Fruit fly (Drosophila melanogaster) whole organism, prepupa: Measurements from ENCODE around the gene Fum4.

Experiments used
- Blimp-1 ChIP-seq: fragments of 200-800 bp; sonication (Bioruptor generic); optimal IDR thresholded peaks from 3 replicates; lab custom pipeline; 2017; ENCODE audit warnings: missing biosample characterization, missing genetic modification characterization, mild to moderate bottlenecking, moderate library complexity, missing genetic modification reagents
- CG11294 ChIP-seq: fragments of 200-800 bp; sonication (Bioruptor generic); IDR thresholded peaks from 2 replicates; pipeline ENCODE4 v1.3.6; 2022; ENCODE audit warnings: missing biosample characterization, missing genetic modification characterization
- CG11762 ChIP-seq: fragments of 200-800 bp; sonication (Bioruptor generic); optimal IDR thresholded peaks from 3 replicates; lab custom pipeline; 2016; ENCODE audit warnings: missing biosample characterization, missing genetic modification characterization; ENCODE audit not compliant: insufficient read depth
- CG11902 ChIP-seq: fragments of 200-800 bp; sonication (Bioruptor generic); optimal IDR thresholded peaks from 3 replicates; lab custom pipeline; 2016; ENCODE audit warnings: missing biosample characterization, missing genetic modification characterization
- CG1621 ChIP-seq: fragments of 200-800 bp; sonication (Bioruptor generic); optimal IDR thresholded peaks from 3 replicates; lab custom pipeline; 2018; ENCODE audit warnings: missing biosample characterization, mild to moderate bottlenecking, missing genetic modification characterization
- CG16779 ChIP-seq: fragments of 200-800 bp; sonication (Bioruptor generic); optimal IDR thresholded peaks from 3 replicates; lab custom pipeline; 2017; ENCODE audit warnings: missing biosample characterization, mild to moderate bottlenecking, missing genetic modification characterization
- CG3032 ChIP-seq: fragments of 200-800 bp; optimal IDR thresholded peaks from 2 replicates; lab custom pipeline; 2019; ENCODE audit warnings: missing biosample characterization, mild to moderate bottlenecking, missing genetic modification characterization, moderate library complexity
- CG31627 ChIP-seq: fragments of 200-800 bp; sonication (Bioruptor generic); optimal IDR thresholded peaks from 3 replicates; lab custom pipeline; 2016; ENCODE audit warnings: missing biosample characterization, missing genetic modification characterization
- CG4318 ChIP-seq: fragments of 200-800 bp; sonication (Bioruptor generic); optimal IDR thresholded peaks from 3 replicates; lab custom pipeline; 2017; ENCODE audit warnings: missing biosample characterization, mild to moderate bottlenecking, missing genetic modification characterization
- CG6792 ChIP-seq: fragments of 200-800 bp; sonication (Bioruptor generic); optimal IDR thresholded peaks from 3 replicates; lab custom pipeline; 2016; ENCODE audit warnings: missing biosample characterization, missing genetic modification characterization
- CG6854 ChIP-seq: fragments of 200-800 bp; sonication (Bioruptor generic); optimal IDR thresholded peaks from 2 replicates; lab custom pipeline; 2017; ENCODE audit warnings: missing biosample characterization, mild to moderate bottlenecking, missing genetic modification characterization
- CG7368 ChIP-seq: fragments of 200-800 bp; sonication (Bioruptor generic); optimal IDR thresholded peaks from 3 replicates; lab custom pipeline; 2016; ENCODE audit warnings: missing biosample characterization, missing genetic modification characterization
- CG8119 ChIP-seq: fragments of 200-800 bp; sonication (Bioruptor generic); IDR thresholded peaks from 3 replicates; pipeline ENCODE4 v1.3.6; 2022; ENCODE audit warnings: missing biosample characterization, missing genetic modification characterization
- CG8319 ChIP-seq: fragments of 200-800 bp; sonication (Bioruptor generic); optimal IDR thresholded peaks from 3 replicates; lab custom pipeline; 2016; ENCODE audit warnings: missing biosample characterization, missing genetic modification characterization
- CG8632 ChIP-seq: fragments of 200-800 bp; sonication (Bioruptor generic); optimal IDR thresholded peaks from 3 replicates; lab custom pipeline; 2016; ENCODE audit warnings: missing biosample characterization, missing genetic modification characterization
- Eip75B ChIP-seq: fragments of 200-800 bp; sonication (Bioruptor generic); optimal IDR thresholded peaks from 3 replicates; lab custom pipeline; 2016; ENCODE audit warnings: missing biosample characterization, missing genetic modification characterization
- Eip78C ChIP-seq: fragments of 200-800 bp; sonication (Bioruptor generic); peaks from one replicate; lab custom pipeline; 2016; ENCODE audit warnings: missing biosample characterization, missing genetic modification characterization
- Eip93F ChIP-seq: fragments of 200-800 bp; sonication (Bioruptor generic); optimal IDR thresholded peaks from 2 replicates; lab custom pipeline; 2016; ENCODE audit warnings: missing biosample characterization, mild to moderate bottlenecking, missing genetic modification characterization
- Ets21C ChIP-seq: fragments of 200-800 bp; sonication (Bioruptor generic); optimal IDR thresholded peaks from 3 replicates; lab custom pipeline; 2016; ENCODE audit warnings: missing biosample characterization, missing genetic modification characterization
- Ets96B ChIP-seq: fragments of 200-800 bp; optimal IDR thresholded peaks from 2 replicates; lab custom pipeline; 2019; ENCODE audit warnings: missing biosample characterization, mild to moderate bottlenecking, missing genetic modification characterization, moderate library complexity
- Gug ChIP-seq: fragments of 200-800 bp; sonication (Bioruptor generic); IDR thresholded peaks from 2 replicates; pipeline ENCODE4 v1.3.6; 2022; ENCODE audit warnings: missing biosample characterization, missing genetic modification characterization
- Hr38 ChIP-seq: sonication (Bioruptor generic); optimal IDR thresholded peaks from 2 replicates; lab custom pipeline; 2016; ENCODE audit warnings: missing biosample characterization, missing genetic modification characterization
- Hr4 ChIP-seq: fragments of 200-800 bp; sonication (Bioruptor generic); optimal IDR thresholded peaks from 3 replicates; lab custom pipeline; 2016; ENCODE audit warnings: missing biosample characterization, missing genetic modification characterization
- Lpt ChIP-seq: fragments of 200-800 bp; sonication (Bioruptor generic); optimal IDR thresholded peaks from 3 replicates; lab custom pipeline; 2016; ENCODE audit warnings: missing biosample characterization, missing genetic modification characterization
- Met ChIP-seq: fragments of 200-800 bp; sonication (Bioruptor generic); optimal IDR thresholded peaks from 3 replicates; lab custom pipeline; 2016; ENCODE audit warnings: missing biosample characterization, missing genetic modification characterization
- OdsH ChIP-seq: fragments of 200-800 bp; sonication (Bioruptor generic); optimal IDR thresholded peaks from 3 replicates; lab custom pipeline; 2016; ENCODE audit warnings: missing biosample characterization, missing genetic modification characterization
- Smox ChIP-seq: fragments of 200-800 bp; sonication (Bioruptor generic); optimal IDR thresholded peaks from 3 replicates; lab custom pipeline; 2016; ENCODE audit warnings: missing biosample characterization, missing genetic modification characterization
- Sox15 ChIP-seq: fragments of 200-800 bp; sonication (Bioruptor generic); optimal IDR thresholded peaks from 3 replicates; lab custom pipeline; 2016; ENCODE audit warnings: missing biosample characterization, missing genetic modification characterization
- achi ChIP-seq: fragments of 200-800 bp; sonication (Bioruptor generic); optimal IDR thresholded peaks from 3 replicates; lab custom pipeline; 2016; ENCODE audit warnings: missing biosample characterization, missing genetic modification characterization
- acj6 ChIP-seq: fragments of 200-800 bp; sonication (Bioruptor generic); optimal IDR thresholded peaks from 3 replicates; lab custom pipeline; 2016; ENCODE audit warnings: missing biosample characterization, missing genetic modification characterization
- cyc ChIP-seq: fragments of 200-800 bp; sonication (Bioruptor generic); optimal IDR thresholded peaks from 3 replicates; lab custom pipeline; 2016; ENCODE audit warnings: missing biosample characterization, missing genetic modification characterization
- dac ChIP-seq: fragments of 200-800 bp; sonication (Bioruptor generic); optimal IDR thresholded peaks from 2 replicates; lab custom pipeline; 2017; ENCODE audit warnings: missing biosample characterization, mild to moderate bottlenecking, missing genetic modification characterization
- eg ChIP-seq: fragments of 200-800 bp; sonication (Bioruptor generic); IDR thresholded peaks from 3 replicates; pipeline ENCODE4 v1.3.6; 2022; ENCODE audit warnings: missing biosample characterization, missing genetic modification characterization
- fkh ChIP-seq: fragments of 200-800 bp; sonication (Bioruptor generic); optimal IDR thresholded peaks from 3 replicates; lab custom pipeline; 2017; ENCODE audit warnings: missing biosample characterization, mild to moderate bottlenecking, missing genetic modification characterization, moderate library complexity
- lz ChIP-seq: fragments of 200-800 bp; sonication (Bioruptor generic); optimal IDR thresholded peaks from 3 replicates; lab custom pipeline; 2016; ENCODE audit warnings: missing biosample characterization, missing genetic modification characterization
- pdm3 ChIP-seq: fragments of 200-800 bp; sonication (Bioruptor generic); optimal IDR thresholded peaks from 3 replicates; lab custom pipeline; 2016; ENCODE audit warnings: missing biosample characterization, missing genetic modification characterization
- salr ChIP-seq, 2 experiments: fragments of 200-800 bp; sonication (Bioruptor generic); optimal IDR thresholded peaks; 3 replicates each; lab custom pipeline; 2016 to 2018; ENCODE audit warnings: missing biosample characterization in 2 of 2, missing genetic modification characterization in 2 of 2, mild to moderate bottlenecking in 1 of 2
- ss ChIP-seq, 2 experiments: fragments of 200-800 bp; sonication (Bioruptor generic); optimal IDR thresholded peaks; 2 replicates in 1 of 2; 3 replicates in 1 of 2; lab custom pipeline; 2017 to 2018; ENCODE audit warnings: mild to moderate bottlenecking in 2 of 2, missing biosample characterization in 2 of 2, missing genetic modification characterization in 2 of 2, moderate library complexity in 1 of 2
- svp ChIP-seq: fragments of 200-800 bp; sonication (Bioruptor generic); peaks from one replicate; lab custom pipeline; 2016; ENCODE audit warnings: missing biosample characterization, missing genetic modification characterization
- topi ChIP-seq: fragments of 200-800 bp; sonication (Bioruptor generic); optimal IDR thresholded peaks from 3 replicates; lab custom pipeline; 2016; ENCODE audit warnings: missing biosample characterization, missing genetic modification characterization
- vri ChIP-seq: fragments of 200-800 bp; sonication (Bioruptor generic); optimal IDR thresholded peaks from 3 replicates; lab custom pipeline; 2016; ENCODE audit warnings: missing biosample characterization, mild to moderate bottlenecking, missing genetic modification characterization

Gene Fum4

dm6 chr2L:10226213-10226723 lies 35.0 kb upstream of the Fum4 start:
- TF ChIP-seq Eip78C (GFP tag; lab: Kevin White, UChicago) (no peak), CG6854 (GFP tag; lab: Kevin White, UChicago) (no peak), CG8319 (no peak), acj6 (GFP tag; lab: Kevin White, UChicago) (no peak), salr (GFP tag; optimal IDR thresholded peaks at IDR 0.05; lab: Kevin White, UChicago) (no peak), Hr38 (GFP tag; lab: Kevin White, UChicago) (no peak), CG16779 (no peak), eg (GFP tag; lab: Robert Waterston, UW) (no peak), pdm3 (GFP tag; lab: Kevin White, UChicago) (no peak), CG11294 (GFP tag; lab: Robert Waterston, UW) (no peak), CG6792 (GFP tag; lab: Kevin White, UChicago) (no peak), CG4318 (GFP tag; lab: Kevin White, UChicago) (no peak), Eip93F (GFP tag; lab: Kevin White, UChicago) (no peak), CG7368 (GFP tag; lab: Kevin White, UChicago) (no peak), Lpt (GFP tag; lab: Kevin White, UChicago) (no peak), Gug (GFP tag; lab: Robert Waterston, UW) (no peak)

- TF ChIP-seq Hr4 (GFP tag; lab: Kevin White, UChicago) (no peak), CG16779 (no peak), CG8319 (no peak), CG11762 (no peak), fkh (peak; percentile 41)
Observed at dm6 chr2L:10222550-10223231, 31.4 kb upstream of the Fum4 start, which contains the start of gene Bcs1. Gene Bcs1 (plus strand): TSS chr2L:10222657.

dm6 chr2L:10221387-10221705 lies 30.1 kb upstream of the Fum4 start:
- TF ChIP-seq Blimp-1 (GFP tag; lab: Kevin White, UChicago) (no peak), Hr4 (GFP tag; lab: Kevin White, UChicago) (no peak), lz (GFP tag; lab: Kevin White, UChicago) (no peak), cyc (GFP tag; lab: Kevin White, UChicago) (no peak), Eip75B (GFP tag; lab: Kevin White, UChicago) (no peak), eg (GFP tag; lab: Robert Waterston, UW) (no peak), vri (GFP tag; lab: Kevin White, UChicago) (no peak), achi (no peak), CG11902 (GFP tag; lab: Kevin White, UChicago) (no peak), Ets96B (no peak), ss (GFP tag; optimal IDR thresholded peaks at IDR 0.05; lab: Kevin White, UChicago) (no peak), CG1621 (tag; lab: Kevin White, UChicago) (no peak), Lpt (GFP tag; lab: Kevin White, UChicago) (no peak), fkh (no peak), CG16779 (no peak), Smox (GFP tag; lab: Kevin White, UChicago) (no peak), CG8119 (GFP tag; lab: Robert Waterston, UW) (no peak), Sox15 (no peak)

dm6 chr2L:10220501-10221386 lies 29.4 kb upstream of the Fum4 start, which contains the start of the genes Npc1a and Prosalpha6:
Gene Npc1a (minus strand): TSS chr2L:10221216.
Gene Prosalpha6 (plus strand): TSS chr2L:10221351.
- no peak for TF ChIP-seq CG8632
- TF ChIP-seq ss (GFP tag; optimal IDR thresholded peaks at IDR 0.05; lab: Kevin White, UChicago): no peak
- TF ChIP-seq svp: no peak
- TF ChIP-seq Met: no peak
- no peak for TF ChIP-seq CG8119 (GFP tag; lab: Robert Waterston, UW)
- peak; percentile 19 for TF ChIP-seq CG31627 (GFP tag; lab: Kevin White, UChicago)
- TF ChIP-seq lz (GFP tag; lab: Kevin White, UChicago): peak; percentile 21
- no peak for TF ChIP-seq CG11294 (GFP tag; lab: Robert Waterston, UW)
- TF ChIP-seq Lpt (GFP tag; lab: Kevin White, UChicago): no peak
- TF ChIP-seq CG11902 (GFP tag; lab: Kevin White, UChicago): no peak
- no peak for TF ChIP-seq CG8319
- TF ChIP-seq OdsH (GFP tag; lab: Kevin White, UChicago): no peak
- no peak for TF ChIP-seq Gug (GFP tag; lab: Robert Waterston, UW)
- no peak for TF ChIP-seq Ets21C (GFP tag; lab: Kevin White, UChicago)
- peak; percentile 32 for TF ChIP-seq cyc (GFP tag; lab: Kevin White, UChicago)
- no peak for TF ChIP-seq CG4318 (GFP tag; lab: Kevin White, UChicago)
- no peak for TF ChIP-seq dac (GFP tag; lab: Kevin White, UChicago)
- no peak for TF ChIP-seq CG7368 (GFP tag; lab: Kevin White, UChicago)
- peak; percentile 18 for TF ChIP-seq CG3032 (tag; lab: Kevin White, UChicago)
- TF ChIP-seq topi: no peak
- no peak for TF ChIP-seq CG16779
- peak; percentile 43 for TF ChIP-seq Blimp-1 (GFP tag; lab: Kevin White, UChicago)
- TF ChIP-seq Eip93F (GFP tag; lab: Kevin White, UChicago): peak; percentile 12
- peak; percentile 76 for TF ChIP-seq achi
- no peak for TF ChIP-seq CG6854 (GFP tag; lab: Kevin White, UChicago)
